Worm (Caenorhabditis elegans): Measurements from ENCODE around the gene hlh-25.

- no peak for TF ChIP-seq him-1 (tag; optimal IDR thresholded peaks at IDR 0.05)
- no peak for TF ChIP-seq dao-5 (tag; optimal IDR thresholded peaks at IDR 0.05)
Observed at ce11 chrII:5544764-5545163, 9.7 kb downstream of the hlh-25 start, which contains the start of gene ins-13.
